Fruit fly (Drosophila melanogaster): ENCODE results near the gene Sugb.

The Sugb gene

DNA sequence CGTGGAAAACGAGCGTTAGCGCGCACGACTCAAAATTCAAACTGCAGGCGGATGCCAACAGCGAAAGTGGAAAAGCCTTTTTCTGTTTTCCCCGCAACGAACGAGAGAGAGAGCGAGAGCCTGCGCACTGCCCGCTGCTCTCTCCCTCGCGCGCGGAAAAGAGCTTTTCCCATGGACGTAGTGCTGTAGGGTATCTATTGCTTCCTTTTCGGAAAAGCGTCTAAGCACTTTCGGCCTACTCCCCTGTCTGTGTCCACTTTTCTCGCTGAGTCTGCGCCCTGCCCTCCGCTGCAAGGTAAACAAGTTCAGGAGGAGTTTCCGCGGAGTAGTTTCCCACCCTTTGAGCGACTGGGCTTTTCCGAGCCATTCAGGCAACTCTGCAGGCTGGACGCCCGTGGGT lies 3.5 kb upstream of the Sugb start, which contains the start of gene CG32085 (continued):
- 0 out of 2 replicates have a peak, but pooled peaks have one; percentile 43 for TF ChIP-seq CG17612 (GFP tag; IDR thresholded peaks at IDR 0.05)
- peak; percentile 9 for TF ChIP-seq CG13775 (GFP tag; optimal IDR thresholded peaks at IDR 0.05)
- peak; percentile 74 for TF ChIP-seq ems (GFP tag; optimal IDR thresholded peaks at IDR 0.05)
- peak; percentile 59 for TF ChIP-seq CG2678 (tag; optimal IDR thresholded peaks at IDR 0.05)
- TF ChIP-seq CG17802 (tag; optimal IDR thresholded peaks at IDR 0.05) = no peak
- no peak for TF ChIP-seq Aef1 (GFP tag; IDR thresholded peaks at IDR 0.05)
- TF ChIP-seq CG33213 (GFP tag; optimal IDR thresholded peaks at IDR 0.05) = no peak
- TF ChIP-seq Poxn (GFP tag; IDR thresholded peaks at IDR 0.05) = no peak
- peak; percentile 4 for TF ChIP-seq CG11398 (GFP tag; optimal IDR thresholded peaks at IDR 0.05)
- TF ChIP-seq CG10654 (GFP tag; optimal IDR thresholded peaks at IDR 0.05) = peak; percentile 23
- no peak for TF ChIP-seq Vsx1 (GFP tag; optimal IDR thresholded peaks at IDR 0.05)
- TF ChIP-seq CG6272 (GFP tag; IDR thresholded peaks at IDR 0.05) = peak; percentile 60; the same call in 1 of the 2 replicates
- TF ChIP-seq Ssrp (tag; optimal IDR thresholded peaks at IDR 0.05) = no peak
- TF ChIP-seq GATAe (GFP tag; conservative IDR thresholded peaks at IDR 0.05) = no peak
- TF ChIP-seq lov (optimal IDR thresholded peaks at IDR 0.05) = no peak
- TF ChIP-seq lov (GFP tag; IDR thresholded peaks at IDR 0.05) = no peak
- TF ChIP-seq Mad (GFP tag; optimal IDR thresholded peaks at IDR 0.05) = no peak
- TF ChIP-seq exex (tag; optimal IDR thresholded peaks at IDR 0.05) = peak; percentile 6
- TF ChIP-seq D (optimal IDR thresholded peaks at IDR 0.05) = no peak
- no peak for TF ChIP-seq D (GFP tag; optimal IDR thresholded peaks at IDR 0.05)
- peak; percentile 35 for TF ChIP-seq CG8924 (tag; optimal IDR thresholded peaks at IDR 0.05)
- no peak for TF ChIP-seq aop (GFP tag; IDR thresholded peaks at IDR 0.05)
- TF ChIP-seq dati (GFP tag; IDR thresholded peaks at IDR 0.05) = no peak
- TF ChIP-seq insv (GFP tag; optimal IDR thresholded peaks at IDR 0.05) = no peak
- peak in 1 of 2 experiments; percentile 17 for TF ChIP-seq chif (GFP tag; optimal IDR thresholded peaks at IDR 0.05)
- TF ChIP-seq CG8089 (GFP tag; optimal IDR thresholded peaks at IDR 0.05) = no peak
- TF ChIP-seq CG4424 (GFP tag; optimal IDR thresholded peaks at IDR 0.05) = peak; percentile 51
- TF ChIP-seq CG4730 (GFP tag; IDR thresholded peaks at IDR 0.05) = peak; percentile 54; the same call in 1 of the 2 replicates
- no peak for TF ChIP-seq CG14965 (GFP tag; optimal IDR thresholded peaks at IDR 0.05; ENCODE audit: borderline replicate concordance)
- no peak for TF ChIP-seq NC2α (GFP tag; optimal IDR thresholded peaks at IDR 0.05)
- no peak for TF ChIP-seq grn (GFP tag; optimal IDR thresholded peaks at IDR 0.05)
- TF ChIP-seq grau (tag; optimal IDR thresholded peaks at IDR 0.05) = peak; percentile 47
- peak; percentile 24; the same call in 1 of the 2 replicates for TF ChIP-seq CG31441 (GFP tag; IDR thresholded peaks at IDR 0.05)
- no peak for TF ChIP-seq CG10462 (GFP tag; optimal IDR thresholded peaks at IDR 0.05)
- TF ChIP-seq CG32772 (GFP tag; IDR thresholded peaks at IDR 0.05) = no peak
- TF ChIP-seq Mrtf (GFP tag; IDR thresholded peaks at IDR 0.05) = peak; percentile 79
- TF ChIP-seq repo (GFP tag; optimal IDR thresholded peaks at IDR 0.05) = peak; percentile 28
- TF ChIP-seq CoRest (tag; optimal IDR thresholded peaks at IDR 0.05) = peak; percentile 21
- TF ChIP-seq CG14710 (tag; optimal IDR thresholded peaks at IDR 0.05) = no peak
- peak; percentile 57 to 74 for TF ChIP-seq dpn (GFP tag; optimal IDR thresholded peaks at IDR 0.05)
- no peak for TF ChIP-seq CG16813 (GFP tag; IDR thresholded peaks at IDR 0.05; ENCODE audit: partially characterized antibody)
- peak; percentile 59 for TF ChIP-seq CG1792 (GFP tag; optimal IDR thresholded peaks at IDR 0.05)
- TF ChIP-seq CG10274 (GFP tag; optimal IDR thresholded peaks at IDR 0.05) = peak; percentile 37
- TF ChIP-seq Taf1 (GFP tag; IDR thresholded peaks at IDR 0.05) = peak; percentile 30; the same call in 1 of the 2 replicates
- TF ChIP-seq scrt (GFP tag; optimal IDR thresholded peaks at IDR 0.05) = peak; percentile 31
- no peak for TF ChIP-seq CG4707 (GFP tag; optimal IDR thresholded peaks at IDR 0.05)
- no peak for TF ChIP-seq hb (GFP tag; IDR thresholded peaks at IDR 0.05; ENCODE audit: partially characterized antibody)
- no peak for TF ChIP-seq CG18476 (GFP tag; optimal IDR thresholded peaks at IDR 0.05)
- peak; percentile 48; the same call in 1 of the 3 replicates for TF ChIP-seq ken (GFP tag; IDR thresholded peaks at IDR 0.05)
- no peak for TF ChIP-seq da (GFP tag; optimal IDR thresholded peaks at IDR 0.05)
- TF ChIP-seq H2.0 (GFP tag; IDR thresholded peaks at IDR 0.05) = peak; percentile 36; the same call in 1 of the 2 replicates
- peak; percentile 68 for TF ChIP-seq ind (GFP tag; optimal IDR thresholded peaks at IDR 0.05)

Measured in whole organism, embryonic.